Fruit fly (Drosophila melanogaster) whole organism, pupa: ENCODE measurements around the gene Trpgamma.
A peak's percentile ranks its signal among the peaks of the same experiment; 100 is the strongest.

Experiments
- CG10348 ChIP-seq: fragments of 200-800 bp; sonication (Bioruptor generic); IDR thresholded peaks from 2 replicates; pipeline ENCODE4 v1.3.6; 2022; ENCODE audit warnings: missing biosample characterization, missing genetic modification characterization
- CG13204 ChIP-seq: fragments of 200-800 bp; sonication (Bioruptor generic); optimal IDR thresholded peaks from 2 replicates; lab custom pipeline; 2018; ENCODE audit warnings: missing biosample characterization, mild to moderate bottlenecking, missing genetic modification characterization, moderate library complexity
- CG32121 ChIP-seq: fragments of 200-800 bp; sonication (Bioruptor generic); IDR thresholded peaks from 2 replicates; pipeline ENCODE4 v1.3.6; 2022; ENCODE audit warnings: missing biosample characterization, missing genetic modification characterization
- CG34367 ChIP-seq: fragments of 200-800 bp; sonication (Bioruptor generic); optimal IDR thresholded peaks from 2 replicates; lab custom pipeline; 2018; ENCODE audit warnings: missing biosample characterization, mild to moderate bottlenecking, missing genetic modification characterization
- CG4496 ChIP-seq: fragments of 200-800 bp; sonication (Bioruptor generic); IDR thresholded peaks from 3 replicates; pipeline ENCODE4 v1.3.6; 2022; ENCODE audit warnings: missing biosample characterization, missing genetic modification characterization
- CG8159 ChIP-seq: fragments of 200-800 bp; sonication (Bioruptor generic); optimal IDR thresholded peaks from 3 replicates; lab custom pipeline; 2018; ENCODE audit warnings: missing biosample characterization, mild to moderate bottlenecking, missing genetic modification characterization, moderate library complexity
- EcR ChIP-seq: fragments of 200-800 bp; sonication (Bioruptor generic); optimal IDR thresholded peaks from 3 replicates; lab custom pipeline; 2019; ENCODE audit warnings: missing biosample characterization, missing genetic modification characterization, mild to moderate bottlenecking, moderate library complexity, missing genetic modification reagents
- Ets98B ChIP-seq: fragments of 200-800 bp; sonication (Bioruptor generic); IDR thresholded peaks from 2 replicates; pipeline ENCODE4 v1.3.6; 2022; ENCODE audit warnings: missing biosample characterization, missing genetic modification characterization
- Pif1A ChIP-seq: fragments of 200-800 bp; sonication (Bioruptor generic); optimal IDR thresholded peaks from 3 replicates; lab custom pipeline; 2016; ENCODE audit warnings: missing biosample characterization, missing genetic modification characterization
- fd96Ca ChIP-seq: fragments of 200-800 bp; sonication (Bioruptor generic); IDR thresholded peaks from 3 replicates; pipeline ENCODE4 v1.3.6; 2022; ENCODE audit warnings: missing biosample characterization, missing genetic modification characterization

DNA sequence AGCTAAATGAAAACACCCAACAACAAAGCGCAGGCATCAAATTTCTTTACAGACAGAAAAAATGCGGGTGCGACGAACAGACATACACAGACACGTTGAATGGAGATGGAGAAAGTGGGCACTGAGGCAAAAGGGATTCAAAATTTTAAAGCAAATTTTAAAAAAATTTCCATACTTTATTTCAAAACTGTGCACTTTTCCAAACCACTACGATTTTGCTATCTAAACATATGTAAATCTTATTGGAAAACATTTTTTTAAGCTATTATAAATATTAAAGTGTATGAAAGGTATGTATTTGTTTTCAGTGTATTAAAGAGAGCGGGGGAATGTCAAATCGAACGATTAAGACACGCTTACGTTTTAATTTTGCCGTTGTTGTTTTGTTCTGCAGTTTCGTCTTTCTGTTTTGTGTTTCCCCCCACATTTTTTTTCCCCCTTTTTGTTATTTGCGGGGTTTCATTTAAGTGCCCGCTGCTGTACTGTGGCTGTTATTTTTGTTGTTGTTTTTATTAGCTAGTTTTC is 56.1 kb downstream of the Trpgamma start:
- TF ChIP-seq CG13204 (GFP tag; lab: Kevin White, UChicago) (peak; percentile 3), fd96Ca (0 out of 3 replicates have a peak, but pooled peaks have one; percentile 7), CG32121 (GFP tag; lab: Robert Waterston, UW) (peak; percentile 58; the same call in 1 of the 2 replicates), CG8159 (tag; lab: Kevin White, UChicago) (peak; percentile 84), CG34367 (tag; lab: Kevin White, UChicago) (peak; percentile 38), Pif1A (GFP tag; lab: Kevin White, UChicago) (peak; percentile 80), Ets98B (GFP tag; lab: Robert Waterston, UW) (peak; percentile 55), CG10348 (GFP tag; lab: Robert Waterston, UW) (no peak), CG4496 (GFP tag; lab: Robert Waterston, UW) (peak; percentile 65), EcR (GFP tag; lab: Kevin White, UChicago) (no peak)
